Fruit fly (Drosophila melanogaster): ENCODE measurements around the gene CG8679.

- TF ChIP-seq HLH106 (tag; optimal IDR thresholded peaks at IDR 0.05) = no peak
- no peak for TF ChIP-seq br (GFP tag; optimal IDR thresholded peaks at IDR 0.05)
Measured at dm6 chr2L:21242369-21242768, 24.0 kb upstream of the CG8679 start.

Measured in whole organism, wandering third instar larva.